Worm (Caenorhabditis elegans) whole organism, L3 larva: ENCODE results near the gene F56C3.8.

Experiments
- R02D3.7 ChIP-seq: fragments of 150-350 bp; optimal IDR thresholded peaks from 2 replicates; lab custom pipeline; 2014; ENCODE audit warnings: missing biosample characterization, missing genetic modification characterization
- ZK546.5 ChIP-seq: sonication (generic microtip); optimal IDR thresholded peaks from 2 replicates; lab custom pipeline; 2017; ENCODE audit warnings: missing biosample characterization, missing genetic modification characterization
- ama-1 ChIP-seq: fragments of 150-350 bp; optimal IDR thresholded peaks from 2 replicates; lab custom pipeline; 2018
- ceh-16 ChIP-seq: sonication (generic microtip); optimal IDR thresholded peaks from 2 replicates; lab custom pipeline; 2017; ENCODE audit warnings: missing biosample characterization, missing genetic modification characterization
- ceh-28 ChIP-seq: fragments of 150-350 bp; optimal IDR thresholded peaks from 2 replicates; lab custom pipeline; 2014; ENCODE audit warnings: missing biosample characterization, missing genetic modification reagents, missing genetic modification characterization
- ceh-9 ChIP-seq: sonication (generic microtip); optimal IDR thresholded peaks from 2 replicates; lab custom pipeline; 2018; ENCODE audit warnings: missing biosample characterization, missing genetic modification characterization
- daf-12 ChIP-seq: fragments of 150-350 bp; optimal IDR thresholded peaks from 2 replicates; lab custom pipeline; 2014; ENCODE audit warnings: missing biosample characterization, missing genetic modification reagents, missing genetic modification characterization
- egl-5 ChIP-seq: fragments of 150-350 bp; optimal IDR thresholded peaks from 2 replicates; lab custom pipeline; 2017; ENCODE audit warnings: missing biosample characterization, missing genetic modification reagents, missing genetic modification characterization, inconsistent platforms
- elt-1 ChIP-seq: fragments of 150-350 bp; optimal IDR thresholded peaks from 2 replicates; lab custom pipeline; 2014; ENCODE audit warnings: missing biosample characterization, missing genetic modification characterization
- elt-2 ChIP-seq: sonication (generic microtip); optimal IDR thresholded peaks from 2 replicates; lab custom pipeline; 2016; ENCODE audit warnings: missing genetic modification reagents, mild to moderate bottlenecking, missing genetic modification characterization, missing compliant biosample characterization
- elt-3 ChIP-seq, 3 experiments: fragments of 150-350 bp in 1 of 3; sonication (generic microtip) in 2 of 3; optimal IDR thresholded peaks; 2 replicates in 2 of 3; 4 replicates in 1 of 3; lab custom pipeline; 2014 to 2017; ENCODE audit warnings: missing biosample characterization in 3 of 3, missing genetic modification characterization in 3 of 3
- eor-1 ChIP-seq, 2 experiments: fragments of 150-350 bp; optimal IDR thresholded peaks; 2 replicates each; lab custom pipeline; 2014 to 2018; ENCODE audit warnings: missing biosample characterization in 2 of 2, missing genetic modification characterization in 2 of 2
- hmg-11 ChIP-seq: sonication (generic microtip); optimal IDR thresholded peaks from 2 replicates; lab custom pipeline; 2016; ENCODE audit warnings: missing genetic modification characterization, missing compliant biosample characterization
- jun-1 ChIP-seq: fragments of 150-350 bp; optimal IDR thresholded peaks from 2 replicates; lab custom pipeline; 2014; ENCODE audit warnings: missing biosample characterization, missing genetic modification reagents, missing genetic modification characterization
- lin-15B ChIP-seq: fragments of 150-350 bp; optimal IDR thresholded peaks from 2 replicates; lab custom pipeline; 2014; ENCODE audit warnings: missing biosample characterization, missing genetic modification characterization
- mml-1 ChIP-seq: fragments of 150-350 bp; sonication (generic microtip); optimal IDR thresholded peaks from 3 replicates; lab custom pipeline; 2014; ENCODE audit warnings: missing biosample characterization, missing genetic modification characterization
- nfya-1 ChIP-seq: sonication (generic microtip); optimal IDR thresholded peaks from 2 replicates; lab custom pipeline; 2017; ENCODE audit warnings: missing genetic modification characterization, mild to moderate bottlenecking, missing compliant biosample characterization, antibody characterized with exemption, moderate library complexity; ENCODE audit not compliant: insufficient read depth
- nhr-11 ChIP-seq: fragments of 150-350 bp; optimal IDR thresholded peaks from 2 replicates; lab custom pipeline; 2014; ENCODE audit warnings: missing biosample characterization, missing genetic modification characterization
- nhr-23 ChIP-seq: fragments of 150-350 bp; optimal IDR thresholded peaks from 2 replicates; lab custom pipeline; 2014; ENCODE audit warnings: missing biosample characterization, missing genetic modification reagents, missing genetic modification characterization
- nhr-237 ChIP-seq: fragments of 150-350 bp; optimal IDR thresholded peaks from 2 replicates; lab custom pipeline; 2014; ENCODE audit warnings: missing biosample characterization, missing genetic modification characterization
- nhr-25 ChIP-seq: sonication (generic microtip); optimal IDR thresholded peaks from 2 replicates; lab custom pipeline; 2017; ENCODE audit warnings: missing biosample characterization, missing genetic modification characterization
- nhr-43 ChIP-seq: sonication (generic microtip); optimal IDR thresholded peaks from 2 replicates; lab custom pipeline; 2016; ENCODE audit warnings: mild to moderate bottlenecking, missing genetic modification characterization, missing compliant biosample characterization; ENCODE audit not compliant: poor library complexity, severe bottlenecking
- pha-4 ChIP-seq: fragments of 150-350 bp; optimal IDR thresholded peaks from 2 replicates; lab custom pipeline; 2014; ENCODE audit warnings: missing biosample characterization, missing genetic modification reagents, missing genetic modification characterization
- pqm-1 ChIP-seq: fragments of 150-350 bp; optimal IDR thresholded peaks from 2 replicates; lab custom pipeline; 2017; ENCODE audit warnings: missing biosample characterization, missing genetic modification characterization, inconsistent platforms
- sea-2 ChIP-seq: fragments of 150-350 bp; sonication (generic microtip); optimal IDR thresholded peaks from 4 replicates; lab custom pipeline; 2014; ENCODE audit warnings: missing biosample characterization, missing genetic modification reagents, missing genetic modification characterization
- snpc-4 ChIP-seq: fragments of 150-350 bp; optimal IDR thresholded peaks from 2 replicates; lab custom pipeline; 2014; ENCODE audit warnings: missing biosample characterization, missing genetic modification characterization
- tbx-2 ChIP-seq: sonication (generic microtip); optimal IDR thresholded peaks from 2 replicates; lab custom pipeline; 2016; ENCODE audit warnings: mild to moderate bottlenecking, missing genetic modification characterization, missing compliant biosample characterization
- unc-39 ChIP-seq: sonication (generic microtip); optimal IDR thresholded peaks from 4 replicates; lab custom pipeline; 2017; ENCODE audit warnings: missing biosample characterization, missing genetic modification characterization
- zag-1 ChIP-seq: fragments of 150-350 bp; optimal IDR thresholded peaks from 2 replicates; lab custom pipeline; 2014; ENCODE audit warnings: missing biosample characterization, missing genetic modification characterization
- ztf-11 ChIP-seq: fragments of 150-350 bp; optimal IDR thresholded peaks from 2 replicates; lab custom pipeline; 2014; ENCODE audit warnings: missing biosample characterization, missing genetic modification characterization
- ztf-4 ChIP-seq: fragments of 150-350 bp; optimal IDR thresholded peaks from 2 replicates; lab custom pipeline; 2014; ENCODE audit warnings: missing biosample characterization, missing genetic modification characterization

The F56C3.8 gene

DNA sequence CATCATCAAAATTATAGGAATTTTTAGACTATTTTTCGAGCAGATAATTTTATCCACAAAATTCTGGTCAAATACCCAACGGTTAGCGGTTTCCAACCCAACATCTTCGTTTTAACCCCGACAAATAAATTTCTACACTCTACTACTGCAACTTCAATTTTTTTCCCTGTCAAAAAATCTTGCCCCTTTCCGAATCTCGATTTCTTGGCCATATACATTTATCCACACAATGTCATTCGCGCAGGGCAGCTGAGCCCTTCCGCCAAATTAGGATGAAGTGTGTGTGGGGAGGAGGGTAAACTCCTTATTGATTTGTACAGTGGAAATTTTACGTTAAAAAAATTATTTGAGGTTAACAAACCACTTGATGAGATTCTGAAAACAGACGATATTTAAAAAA, 39.6 kb downstream of the F56C3.8 start (continued):
- peak; percentile 38 for TF ChIP-seq lin-15B (tag; lab: Kevin White, UChicago)
- no peak for TF ChIP-seq mml-1 (tag; lab: Kevin White, UChicago)
- peak in 1 of 2 experiments; percentile 81 for TF ChIP-seq eor-1 (tag; optimal IDR thresholded peaks at IDR 0.05; lab: Kevin White, UChicago)
- peak; percentile 78 for TF ChIP-seq elt-2 (tag; lab: Kevin White, UChicago)

DNA sequence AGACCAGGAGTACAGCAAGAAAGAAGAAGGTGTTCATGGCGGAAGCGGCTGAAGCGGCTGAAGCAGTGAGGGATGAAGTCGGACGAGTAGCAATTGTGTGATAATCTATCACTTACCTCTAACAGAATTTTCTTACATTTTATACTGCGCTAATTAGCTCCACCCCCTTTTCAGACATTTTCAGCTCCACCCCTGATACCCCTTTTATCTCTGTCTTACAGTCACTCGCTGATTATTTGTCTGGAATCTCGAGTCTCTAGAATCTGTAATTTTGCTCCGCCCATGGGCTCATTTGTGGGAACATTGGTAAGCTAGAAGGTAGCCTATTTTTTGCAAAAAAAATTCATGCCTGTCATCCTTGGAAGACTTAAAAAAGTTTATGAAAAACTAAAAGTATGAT, 40.1 kb downstream of the F56C3.8 start, which contains the start of gene ins-39:
TSS of gene ins-39 (minus strand) at position 101 of the 400 bp plus-strand sequence.
- no peak for TF ChIP-seq ama-1 (lab: Kevin White, UChicago)
- TF ChIP-seq, all 47 proteins: peak for 0

DNA sequence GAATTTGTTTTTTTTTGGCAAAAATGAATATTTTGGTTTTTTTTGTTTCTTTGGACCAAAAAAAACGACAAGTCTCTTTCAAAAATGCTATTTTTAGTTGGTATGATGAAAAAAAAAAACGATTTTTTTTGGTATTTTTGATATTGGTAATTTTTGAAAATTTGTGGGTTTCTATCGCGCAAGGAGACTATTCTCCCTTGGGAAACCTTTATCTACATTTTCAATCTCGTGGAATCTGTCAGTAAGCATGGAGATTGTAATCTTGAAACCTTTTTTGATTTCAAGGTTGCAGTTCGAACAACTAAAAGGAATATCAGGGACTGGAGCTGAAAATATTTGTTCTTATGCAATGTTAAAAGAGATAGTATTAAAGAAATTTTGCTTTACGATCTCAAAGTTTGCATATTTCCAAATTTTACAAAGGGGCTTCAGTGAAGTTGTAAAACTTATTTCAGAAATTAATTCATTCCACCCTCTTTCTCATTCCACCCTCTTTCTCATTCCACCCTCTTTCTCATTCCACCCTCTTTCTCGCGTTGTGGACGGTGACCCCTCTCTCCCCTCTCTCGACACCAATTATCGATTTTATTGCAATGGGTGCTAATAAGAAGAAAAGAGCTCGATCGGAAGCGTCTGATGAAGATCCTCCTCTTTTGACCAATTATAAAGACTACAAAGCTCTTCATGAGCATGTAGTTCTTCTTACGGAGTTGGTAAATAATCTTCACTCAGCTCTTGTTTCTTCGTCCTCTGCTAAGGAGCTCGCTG, 45.3 kb downstream of the F56C3.8 start:
- no peak for TF ChIP-seq ZK546.5 (tag; lab: Kevin White, UChicago)
- TF ChIP-seq eor-1 (tag; optimal IDR thresholded peaks at IDR 0.05; lab: Kevin White, UChicago): no peak
- no peak for TF ChIP-seq daf-12 (tag; lab: Kevin White, UChicago)
- no peak for TF ChIP-seq ceh-9 (tag; lab: Kevin White, UChicago)
- peak; percentile 42 for TF ChIP-seq nhr-23 (tag; lab: Kevin White, UChicago)
- no peak for TF ChIP-seq ztf-11 (tag; lab: Kevin White, UChicago)
- TF ChIP-seq egl-5 (tag; lab: Kevin White, UChicago): no peak
- TF ChIP-seq ceh-16: no peak
- no peak for TF ChIP-seq nhr-237 (tag; lab: Kevin White, UChicago)
- peak; percentile 45 for TF ChIP-seq nhr-25 (tag; lab: Kevin White, UChicago)
- TF ChIP-seq hmg-11 (tag; lab: Kevin White, UChicago): peak; percentile 22
- TF ChIP-seq nhr-43 (tag; lab: Kevin White, UChicago): peak; percentile 52
- no peak for TF ChIP-seq zag-1
- TF ChIP-seq sea-2 (GFP tag; lab: Kevin White, UChicago): no peak
- peak; percentile 4 for TF ChIP-seq pha-4 (tag; lab: Kevin White, UChicago)
- TF ChIP-seq unc-39: no peak
- no peak for TF ChIP-seq pqm-1 (tag; lab: Kevin White, UChicago)
- TF ChIP-seq ceh-28 (tag; lab: Kevin White, UChicago): no peak
- no peak for TF ChIP-seq nfya-1 (tag; lab: Kevin White, UChicago)
- no peak for TF ChIP-seq R02D3.7 (tag; lab: Kevin White, UChicago)
- TF ChIP-seq ama-1 (lab: Kevin White, UChicago): no peak
- TF ChIP-seq tbx-2 (tag; lab: Kevin White, UChicago): peak; percentile 9
- no peak for TF ChIP-seq mml-1 (tag; lab: Kevin White, UChicago)
- no peak for TF ChIP-seq snpc-4 (tag; lab: Kevin White, UChicago)
- peak; percentile 91 for TF ChIP-seq elt-1 (tag; lab: Kevin White, UChicago)
- TF ChIP-seq, all 47 proteins: peak for 7

DNA sequence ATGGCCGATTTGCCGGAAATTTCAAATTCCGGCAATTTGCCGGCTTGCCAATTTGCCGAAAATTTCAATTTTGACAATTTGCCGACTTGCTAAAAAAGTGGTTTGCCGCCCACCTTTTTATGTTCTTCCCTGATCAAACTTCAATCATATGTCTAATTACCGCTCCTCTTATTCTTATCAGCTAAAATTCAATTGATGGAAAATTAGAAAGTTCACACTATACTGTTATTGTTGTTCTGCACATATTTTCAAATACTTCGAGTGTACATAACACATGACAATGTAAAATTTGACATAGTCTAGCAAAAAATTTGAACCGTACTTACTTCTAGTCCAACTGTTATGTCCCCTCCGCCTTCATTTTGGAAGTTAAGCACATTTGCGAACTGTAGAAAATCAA, 46.6 kb downstream of the F56C3.8 start:
- TF ChIP-seq eor-1 (tag; optimal IDR thresholded peaks at IDR 0.05; lab: Kevin White, UChicago) (no peak), ceh-28 (tag; lab: Kevin White, UChicago) (no peak), pha-4 (tag; lab: Kevin White, UChicago) (peak; percentile 18), unc-39 (no peak), nhr-11 (tag; lab: Kevin White, UChicago) (no peak), nhr-23 (tag; lab: Kevin White, UChicago) (no peak), pqm-1 (tag; lab: Kevin White, UChicago) (peak; percentile 56), elt-2 (tag; lab: Kevin White, UChicago) (peak; percentile 58)

DNA sequence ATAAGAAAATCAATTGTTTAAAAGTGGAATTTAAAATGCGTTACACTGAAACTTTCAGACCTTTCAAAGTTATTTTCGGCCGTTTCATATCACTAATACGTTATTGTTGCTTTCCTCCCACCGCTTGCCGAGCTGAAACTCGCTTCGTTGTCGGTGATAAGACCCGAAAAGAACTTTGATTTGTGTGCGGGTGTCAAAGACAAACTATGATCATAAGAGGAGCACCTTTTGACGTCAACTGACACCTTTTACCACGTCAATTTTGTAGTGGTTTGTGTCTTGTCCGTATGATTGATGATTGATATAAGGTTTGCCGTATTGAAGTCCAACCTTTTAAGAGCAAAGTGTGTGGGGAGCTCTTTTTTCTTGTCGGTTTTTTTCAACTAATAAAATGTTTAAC, 47.4 kb downstream of the F56C3.8 start, which contains the start of gene ttr-37:
TSS of gene ttr-37 (minus strand) at position 167 of the 400 bp plus-strand sequence.
- TF ChIP-seq elt-2 (tag; lab: Kevin White, UChicago) (peak; percentile 97), eor-1 (tag; optimal IDR thresholded peaks at IDR 0.05; lab: Kevin White, UChicago) (no peak), elt-3 (tag; optimal IDR thresholded peaks at IDR 0.05; lab: Kevin White, UChicago) (no peak), pqm-1 (tag; lab: Kevin White, UChicago) (peak; percentile 96), elt-1 (tag; lab: Kevin White, UChicago) (no peak), nhr-23 (tag; lab: Kevin White, UChicago) (no peak), ztf-4 (tag; lab: Kevin White, UChicago) (no peak), jun-1 (peak; percentile 29), nhr-25 (tag; lab: Kevin White, UChicago) (no peak), pha-4 (tag; lab: Kevin White, UChicago) (peak; percentile 65), R02D3.7 (tag; lab: Kevin White, UChicago) (no peak), nfya-1 (tag; lab: Kevin White, UChicago) (peak; percentile 6)
